Fruit fly (Drosophila melanogaster) whole organism, wandering third instar larva: ENCODE results near the gene flw.

Source experiments
- Abd-B ChIP-seq: fragments of >200 bp; optimal IDR thresholded peaks from 2 replicates; lab custom pipeline; 2017; ENCODE audit warnings: missing biosample characterization, missing genetic modification characterization
- Hr78 ChIP-seq: fragments of >200 bp; optimal IDR thresholded peaks from 2 replicates; lab custom pipeline; 2017; ENCODE audit warnings: missing biosample characterization, missing genetic modification characterization
- Mio ChIP-seq: sonication (Bioruptor generic); optimal IDR thresholded peaks from 2 replicates; lab custom pipeline; 2016; ENCODE audit warnings: missing biosample characterization, missing genetic modification characterization
- Vsx2 ChIP-seq: fragments of 200-300, 225-300 bp; sonication (Bioruptor generic); optimal IDR thresholded peaks from 2 replicates; lab custom pipeline; 2018; ENCODE audit warnings: missing biosample characterization, missing genetic modification characterization; ENCODE audit not compliant: partially characterized antibody
- dmrt93B ChIP-seq: fragments of 200-800 bp; sonication (Bioruptor generic); optimal IDR thresholded peaks from 2 replicates; lab custom pipeline; 2018; ENCODE audit warnings: missing biosample characterization, mild to moderate bottlenecking, missing genetic modification characterization
- h ChIP-seq: fragments of 200-800 bp; sonication (Bioruptor generic); optimal IDR thresholded peaks from 3 replicates; lab custom pipeline; 2016; ENCODE audit warnings: missing biosample characterization, mild to moderate bottlenecking, missing genetic modification characterization
- jim ChIP-seq: fragments of 175-275, 200-325 bp; sonication (Bioruptor generic); optimal IDR thresholded peaks from 2 replicates; lab custom pipeline; 2016; ENCODE audit warnings: missing biosample characterization, mild to moderate bottlenecking, missing genetic modification characterization
- psq ChIP-seq: fragments of 200-800 bp; sonication (Bioruptor generic); optimal IDR thresholded peaks from 3 replicates; lab custom pipeline; 2017; ENCODE audit warnings: missing biosample characterization, mild to moderate bottlenecking, missing genetic modification characterization, moderate library complexity
- rgr ChIP-seq: fragments of 200-800 bp; sonication (Bioruptor generic); optimal IDR thresholded peaks from 3 replicates; lab custom pipeline; 2016; ENCODE audit warnings: missing biosample characterization, mild to moderate bottlenecking, missing genetic modification characterization
- sage ChIP-seq: fragments of 200-800 bp; sonication (Bioruptor generic); optimal IDR thresholded peaks from 2 replicates; lab custom pipeline; 2016; ENCODE audit warnings: missing biosample characterization, mild to moderate bottlenecking, missing genetic modification characterization
- tai ChIP-seq: sonication (Bioruptor generic); optimal IDR thresholded peaks from 2 replicates; lab custom pipeline; 2016; ENCODE audit warnings: missing biosample characterization, missing genetic modification characterization
- usp ChIP-seq: fragments of >200 bp; optimal IDR thresholded peaks from 2 replicates; lab custom pipeline; 2017; ENCODE audit warnings: missing biosample characterization, missing genetic modification characterization

dm6 chrX:10362557-10363366 is 23.0 kb upstream of the flw start:
- TF ChIP-seq Abd-B (GFP tag; lab: Kevin White, UChicago) = no peak
- no peak for TF ChIP-seq Mio (GFP tag; lab: Kevin White, UChicago)
- TF ChIP-seq tai (GFP tag; lab: Kevin White, UChicago) = no peak
- TF ChIP-seq dmrt93B (GFP tag; lab: Kevin White, UChicago) = peak; percentile 26
- TF ChIP-seq Hr78 (GFP tag; lab: Kevin White, UChicago) = no peak
- TF ChIP-seq psq (GFP tag; lab: Kevin White, UChicago) = peak; percentile 40
- no peak for TF ChIP-seq usp (GFP tag; lab: Kevin White, UChicago)
- TF ChIP-seq sage (GFP tag; lab: Kevin White, UChicago) = no peak
- TF ChIP-seq jim = no peak
- peak; percentile 62 for TF ChIP-seq h (GFP tag; lab: Kevin White, UChicago)
- peak; percentile 54 for TF ChIP-seq rgr (GFP tag; lab: Kevin White, UChicago)
- TF ChIP-seq Vsx2 (GFP tag; lab: Kevin White, UChicago) = no peak
